Fruit fly (Drosophila melanogaster) whole organism, embryonic: ENCODE measurements around the gene Gycalpha99B.

Source experiments
- CG10267 ChIP-seq: fragments of 200-800 bp; sonication (Bioruptor generic); optimal IDR thresholded peaks from 2 replicates; lab custom pipeline; 2018; ENCODE audit warnings: missing biosample characterization, mild to moderate bottlenecking, missing genetic modification characterization, moderate library complexity
- CG10431 ChIP-seq: fragments of 200-800 bp; sonication (Bioruptor generic); optimal IDR thresholded peaks from 3 replicates; lab custom pipeline; 2018; ENCODE audit warnings: missing biosample characterization, mild to moderate bottlenecking, missing genetic modification characterization
- CG11247 ChIP-seq: fragments of 200-800 bp; sonication (Bioruptor generic); IDR thresholded peaks from 2 replicates; pipeline ENCODE4 v1.3.6; 2022; ENCODE audit warnings: missing biosample characterization, missing genetic modification characterization
- CG15479 ChIP-seq: fragments of 200-800 bp; sonication (Bioruptor generic); optimal IDR thresholded peaks from 3 replicates; lab custom pipeline; 2019; ENCODE audit warnings: missing biosample characterization, mild to moderate bottlenecking, missing genetic modification characterization, moderate library complexity
- CG16863 ChIP-seq: fragments of 200-800 bp; sonication (Bioruptor generic); optimal IDR thresholded peaks from 3 replicates; lab custom pipeline; 2016; ENCODE audit warnings: missing biosample characterization, missing genetic modification characterization
- CG17612 ChIP-seq: fragments of 200-800 bp; sonication (Bioruptor generic); IDR thresholded peaks from 2 replicates; pipeline ENCODE4 v1.3.6; 2022; ENCODE audit warnings: missing biosample characterization, missing genetic modification characterization
- CG18764 ChIP-seq: fragments of 200-800 bp; sonication (Bioruptor generic); optimal IDR thresholded peaks from 3 replicates; lab custom pipeline; 2016; ENCODE audit warnings: missing biosample characterization, missing genetic modification characterization
- CG2875 ChIP-seq: fragments of 200-800 bp; sonication (Bioruptor generic); optimal IDR thresholded peaks from 2 replicates; lab custom pipeline; 2017; ENCODE audit warnings: missing biosample characterization, mild to moderate bottlenecking, missing genetic modification characterization, missing genetic modification reagents
- CG33213 ChIP-seq: fragments of 200-800 bp; sonication (Bioruptor generic); optimal IDR thresholded peaks from 3 replicates; lab custom pipeline; 2016; ENCODE audit warnings: missing biosample characterization, missing genetic modification characterization
- CG34376 ChIP-seq: fragments of 200-800 bp; sonication (Bioruptor generic); optimal IDR thresholded peaks from 2 replicates; lab custom pipeline; 2018; ENCODE audit warnings: missing biosample characterization, mild to moderate bottlenecking, missing genetic modification characterization
- CG42726 ChIP-seq: fragments of 200-800 bp; sonication (Bioruptor generic); IDR thresholded peaks from 2 replicates; pipeline ENCODE4 v1.3.6; 2022; ENCODE audit warnings: missing biosample characterization, missing genetic modification characterization; ENCODE audit not compliant: partially characterized antibody
- CG4328 ChIP-seq: fragments of 200-800 bp; sonication (Bioruptor generic); optimal IDR thresholded peaks from 3 replicates; lab custom pipeline; 2017; ENCODE audit warnings: missing biosample characterization, missing genetic modification reagents, missing genetic modification characterization
- CG4360 ChIP-seq: fragments of 200-800 bp; sonication (Bioruptor generic); IDR thresholded peaks from 2 replicates; pipeline ENCODE4 v1.3.6; 2022; ENCODE audit warnings: missing biosample characterization, missing genetic modification characterization
- CG4617 ChIP-seq: fragments of 200-800 bp; sonication (Bioruptor generic); optimal IDR thresholded peaks from 3 replicates; lab custom pipeline; 2016; ENCODE audit warnings: missing biosample characterization, missing genetic modification characterization, borderline replicate concordance
- CG5245 ChIP-seq: fragments of 200-800 bp; sonication (Bioruptor generic); optimal IDR thresholded peaks from 3 replicates; lab custom pipeline; 2016; ENCODE audit warnings: missing biosample characterization, missing genetic modification characterization
- CG8089 ChIP-seq: fragments of 200-800 bp; sonication (Bioruptor generic); optimal IDR thresholded peaks from 3 replicates; lab custom pipeline; 2016; ENCODE audit warnings: missing biosample characterization, missing genetic modification characterization
- Camta ChIP-seq: fragments of 200-800 bp; sonication (Bioruptor generic); optimal IDR thresholded peaks from 2 replicates; lab custom pipeline; 2016; ENCODE audit warnings: missing biosample characterization, missing genetic modification characterization
- D ChIP-seq, 2 experiments: fragments of 200-800 bp in 1 of 2; fragments of >200 bp in 1 of 2; sonication (Bioruptor generic) in 1 of 2; optimal IDR thresholded peaks; 2 replicates in 1 of 2; 3 replicates in 1 of 2; lab custom pipeline; 2017; ENCODE audit warnings: mild to moderate bottlenecking in 1 of 2, missing biosample characterization in 1 of 2, missing genetic modification characterization in 1 of 2, missing genetic modification reagents in 1 of 2
- D19B ChIP-seq: fragments of 200-800 bp; sonication (Bioruptor generic); optimal IDR thresholded peaks from 2 replicates; lab custom pipeline; 2017; ENCODE audit warnings: missing biosample characterization, mild to moderate bottlenecking, missing genetic modification characterization
- Deaf1 ChIP-seq: fragments of 200-800 bp; optimal IDR thresholded peaks from 3 replicates; lab custom pipeline; 2019; ENCODE audit warnings: missing biosample characterization, mild to moderate bottlenecking, missing genetic modification characterization, moderate library complexity
- Elba2 ChIP-seq: fragments of 200-800 bp; sonication (Bioruptor generic); optimal IDR thresholded peaks from 3 replicates; lab custom pipeline; 2016; ENCODE audit warnings: missing biosample characterization, missing genetic modification characterization
- HLHmδ ChIP-seq: fragments of 200-800 bp; sonication (Bioruptor generic); optimal IDR thresholded peaks from 2 replicates; lab custom pipeline; 2018; ENCODE audit warnings: missing biosample characterization, mild to moderate bottlenecking, missing genetic modification characterization, moderate library complexity
- Hr39 ChIP-seq: fragments of >200 bp; optimal IDR thresholded peaks from 2 replicates; lab custom pipeline; 2017
- Mrtf ChIP-seq: fragments of 200-800 bp; sonication (Bioruptor generic); IDR thresholded peaks from 3 replicates; pipeline ENCODE4 v1.3.6; 2022; ENCODE audit warnings: missing biosample characterization, missing genetic modification characterization
- Nf-YC ChIP-seq: fragments of 200-800 bp; optimal IDR thresholded peaks from 3 replicates; lab custom pipeline; 2019; ENCODE audit warnings: missing biosample characterization, mild to moderate bottlenecking, missing genetic modification characterization, moderate library complexity
- Opbp ChIP-seq: fragments of 200-800 bp; sonication (Bioruptor generic); IDR thresholded peaks from 3 replicates; pipeline ENCODE4 v1.3.6; 2022; ENCODE audit warnings: missing biosample characterization, missing genetic modification characterization; ENCODE audit not compliant: partially characterized antibody
- ac ChIP-seq: fragments of 200-800 bp; sonication (Bioruptor generic); optimal IDR thresholded peaks from 3 replicates; lab custom pipeline; 2017; ENCODE audit warnings: missing biosample characterization, mild to moderate bottlenecking, missing genetic modification characterization
- al ChIP-seq: fragments of 200-800 bp; sonication (Bioruptor generic); IDR thresholded peaks from 2 replicates; pipeline ENCODE4 v1.3.6; 2022; ENCODE audit warnings: missing biosample characterization, missing genetic modification characterization
- aop ChIP-seq: fragments of 200-800 bp; sonication (Bioruptor generic); IDR thresholded peaks from 2 replicates; pipeline ENCODE4 v1.3.6; 2022; ENCODE audit warnings: missing biosample characterization, missing genetic modification characterization
- bowl ChIP-seq: fragments of 200-800 bp; sonication (Bioruptor generic); IDR thresholded peaks from 2 replicates; pipeline ENCODE4 v1.3.6; 2022; ENCODE audit warnings: missing biosample characterization, missing genetic modification characterization
- chinmo ChIP-seq: fragments of 200-800 bp; sonication (Bioruptor generic); IDR thresholded peaks from 4 replicates; pipeline ENCODE4 v1.3.6; 2022; ENCODE audit warnings: missing biosample characterization, missing genetic modification characterization; ENCODE audit not compliant: partially characterized antibody
- chm ChIP-seq: fragments of 200-800 bp; sonication (Bioruptor generic); IDR thresholded peaks from 2 replicates; pipeline ENCODE4 v1.3.6; 2022; ENCODE audit warnings: missing biosample characterization, missing genetic modification characterization
- dimm ChIP-seq: fragments of 200-800 bp; sonication (Bioruptor generic); IDR thresholded peaks from 2 replicates; pipeline ENCODE4 v1.3.6; 2022; ENCODE audit warnings: missing biosample characterization, missing genetic modification characterization
- dm ChIP-seq: fragments of 200-800 bp; sonication (Bioruptor generic); optimal IDR thresholded peaks from 3 replicates; lab custom pipeline; 2016; ENCODE audit warnings: missing biosample characterization, missing genetic modification characterization
- ftz-f1 ChIP-seq: fragments of 200-800 bp; sonication (Bioruptor generic); optimal IDR thresholded peaks from 2 replicates; lab custom pipeline; 2016; ENCODE audit warnings: missing biosample characterization, missing genetic modification characterization
- ken ChIP-seq: fragments of 200-800 bp; sonication (Bioruptor generic); IDR thresholded peaks from 3 replicates; pipeline ENCODE4 v1.3.6; 2022; ENCODE audit warnings: missing biosample characterization, missing genetic modification characterization
- nerfin-1 ChIP-seq: fragments of 200-800 bp; sonication (Bioruptor generic); optimal IDR thresholded peaks from 3 replicates; lab custom pipeline; 2019; ENCODE audit warnings: missing biosample characterization, mild to moderate bottlenecking, missing genetic modification characterization, moderate library complexity
- pan ChIP-seq, 4 experiments: fragments of >200 bp in 3 of 4; fragments of 200-800 bp in 1 of 4; sonication (Bioruptor generic) in 1 of 4; optimal IDR thresholded peaks in 3 of 4; IDR thresholded peaks in 1 of 4; 2 replicates each; pipeline versions ENCODE4 v1.3.6 to Lab custom; 2017 to 2022; ENCODE audit warnings: missing biosample characterization in 2 of 4, missing genetic modification characterization in 2 of 4, mixed read lengths in 1 of 4
- prd ChIP-seq, 3 experiments: fragments of >200 bp in 2 of 3; fragments of 200-800 bp in 1 of 3; sonication (Bioruptor generic) in 1 of 3; optimal IDR thresholded peaks in 2 of 3; IDR thresholded peaks in 1 of 3; 2 replicates in 2 of 3; 3 replicates in 1 of 3; pipeline versions ENCODE4 v1.3.6 to Lab custom; 2017 to 2022; ENCODE audit warnings: missing biosample characterization in 1 of 3, missing genetic modification characterization in 1 of 3
- psq ChIP-seq: fragments of 200-800 bp; sonication (Bioruptor generic); optimal IDR thresholded peaks from 2 replicates; lab custom pipeline; 2017; ENCODE audit warnings: missing biosample characterization, missing genetic modification characterization
- ranshi ChIP-seq: fragments of 200-800 bp; sonication (Bioruptor generic); IDR thresholded peaks from 2 replicates; pipeline ENCODE4 v1.3.6; 2022; ENCODE audit warnings: missing biosample characterization, missing genetic modification characterization
- salm ChIP-seq: fragments of 200-800 bp; sonication (Bioruptor generic); optimal IDR thresholded peaks from 2 replicates; lab custom pipeline; 2018; ENCODE audit warnings: missing biosample characterization, mild to moderate bottlenecking, missing genetic modification characterization
- sens ChIP-seq: fragments of 200-800 bp; sonication (Bioruptor generic); peaks from one replicate; lab custom pipeline; 2016; ENCODE audit warnings: missing biosample characterization, missing genetic modification characterization
- sqz ChIP-seq: fragments of 200-800 bp; sonication (Bioruptor generic); optimal IDR thresholded peaks from 3 replicates; lab custom pipeline; 2018; ENCODE audit warnings: missing biosample characterization, mild to moderate bottlenecking, missing genetic modification characterization
- sr ChIP-seq: fragments of 200-800 bp; sonication (Bioruptor generic); IDR thresholded peaks from 3 replicates; pipeline ENCODE4 v1.3.6; 2022; ENCODE audit warnings: missing biosample characterization, missing genetic modification characterization
- stwl ChIP-seq: fragments of 200-800 bp; sonication (Bioruptor generic); optimal IDR thresholded peaks from 3 replicates; lab custom pipeline; 2018; ENCODE audit warnings: missing biosample characterization, mild to moderate bottlenecking, missing genetic modification characterization, moderate library complexity
- vfl ChIP-seq: fragments of 200-800 bp; sonication (Bioruptor generic); optimal IDR thresholded peaks from 2 replicates; lab custom pipeline; 2016; ENCODE audit warnings: missing biosample characterization, missing genetic modification characterization
- wek ChIP-seq: fragments of 200-800 bp; sonication (Bioruptor generic); optimal IDR thresholded peaks from 3 replicates; lab custom pipeline; 2018; ENCODE audit warnings: missing biosample characterization, mild to moderate bottlenecking, missing genetic modification characterization, moderate library complexity
- wor ChIP-seq: fragments of 200-800 bp; sonication (Bioruptor generic); IDR thresholded peaks from 2 replicates; pipeline ENCODE4 v1.3.6; 2022; ENCODE audit warnings: missing biosample characterization, missing genetic modification characterization
- zfh2 ChIP-seq: fragments of 200-800 bp; sonication (Bioruptor generic); optimal IDR thresholded peaks from 2 replicates; lab custom pipeline; 2016; ENCODE audit warnings: missing biosample characterization, missing genetic modification characterization

Gycalpha99B gene

DNA sequence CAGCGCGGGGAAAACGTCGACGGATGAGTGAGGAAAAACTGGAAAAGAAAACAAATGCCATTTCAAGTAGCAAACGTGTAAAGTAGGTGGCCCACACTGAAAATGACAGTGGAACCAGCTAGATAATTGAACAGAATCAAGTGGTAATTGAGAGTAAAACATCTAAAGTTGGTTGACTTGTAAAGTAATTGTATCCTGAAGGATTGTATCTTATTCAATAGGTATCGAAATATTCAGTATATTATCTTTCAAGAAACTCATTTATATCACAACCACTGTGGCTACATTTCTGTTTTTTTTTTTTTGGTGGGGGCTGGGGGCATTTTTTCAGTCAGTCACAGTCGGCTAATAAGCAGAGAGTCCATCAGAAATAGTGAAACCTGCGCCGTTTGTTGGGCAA is 16.9 kb downstream of the Gycalpha99B start (continued):
- TF ChIP-seq prd (optimal IDR thresholded peaks at IDR 0.05; lab: Kevin White, UChicago) (no peak), prd (GFP tag; IDR thresholded peaks at IDR 0.05; lab: Robert Waterston, UW) (peak; percentile 63), aop (GFP tag; lab: Robert Waterston, UW) (0 out of 2 replicates have a peak, but pooled peaks have one; percentile 11), CG16863 (GFP tag; lab: Kevin White, UChicago) (peak; percentile 2), wek (GFP tag; lab: Kevin White, UChicago) (no peak), zfh2 (GFP tag; lab: Kevin White, UChicago) (no peak), CG11247 (GFP tag; lab: Robert Waterston, UW) (0 out of 2 replicates have a peak, but pooled peaks have one; percentile 6), CG18764 (GFP tag; lab: Kevin White, UChicago) (no peak), ftz-f1 (no peak), CG42726 (GFP tag; lab: Robert Waterston, UW) (no peak), CG33213 (GFP tag; lab: Kevin White, UChicago) (no peak), CG4328 (GFP tag; lab: Kevin White, UChicago) (no peak), wor (GFP tag; lab: Robert Waterston, UW) (0 out of 2 replicates have a peak, but pooled peaks have one; percentile 20), Mrtf (GFP tag; lab: Robert Waterston, UW) (no peak), sr (GFP tag; lab: Robert Waterston, UW) (0 out of 3 replicates have a peak, but pooled peaks have one; percentile 28), bowl (GFP tag; lab: Robert Waterston, UW) (no peak), Nf-YC (tag; lab: Kevin White, UChicago) (no peak), sqz (GFP tag; lab: Kevin White, UChicago) (no peak), salm (tag; lab: Kevin White, UChicago) (peak; percentile 3), stwl (tag; lab: Kevin White, UChicago) (no peak), Opbp (GFP tag; lab: Robert Waterston, UW) (no peak), CG10267 (tag; lab: Kevin White, UChicago) (no peak), chm (0 out of 2 replicates have a peak, but pooled peaks have one; percentile 29), CG2875 (GFP tag; lab: Kevin White, UChicago) (peak; percentile 28), CG34376 (GFP tag; lab: Kevin White, UChicago) (no peak), nerfin-1 (tag; lab: Kevin White, UChicago) (no peak), D (optimal IDR thresholded peaks at IDR 0.05; lab: Kevin White, UChicago) (no peak), D (GFP tag; optimal IDR thresholded peaks at IDR 0.05; lab: Kevin White, UChicago) (no peak), ken (GFP tag; lab: Robert Waterston, UW) (peak; percentile 69; the same call in 1 of the 3 replicates), CG5245 (GFP tag; lab: Kevin White, UChicago) (no peak), CG4617 (no peak), vfl (GFP tag; lab: Kevin White, UChicago) (no peak), dm (GFP tag; lab: Kevin White, UChicago) (no peak), psq (no peak), CG17612 (GFP tag; lab: Robert Waterston, UW) (no peak), CG15479 (GFP tag; lab: Kevin White, UChicago) (no peak), al (no peak), chinmo (no peak), D19B (GFP tag; lab: Kevin White, UChicago) (no peak), Camta (GFP tag; lab: Kevin White, UChicago) (peak; percentile 46), CG10431 (GFP tag; lab: Kevin White, UChicago) (no peak), Deaf1 (tag; lab: Kevin White, UChicago) (no peak), HLHmδ (GFP tag; lab: Kevin White, UChicago) (no peak), dimm (GFP tag; lab: Robert Waterston, UW) (no peak), ranshi (peak; percentile 39; the same call in 1 of the 2 replicates), sens (GFP tag; lab: Kevin White, UChicago) (peak; percentile 83), ac (GFP tag; lab: Kevin White, UChicago) (no peak), CG8089 (GFP tag; lab: Kevin White, UChicago) (no peak), CG4360 (GFP tag; lab: Robert Waterston, UW) (no peak; the same call in 1 of the 2 replicates), Elba2 (no peak), pan (optimal IDR thresholded peaks at IDR 0.05; lab: Kevin White, UChicago) (no peak), pan (GFP tag; optimal IDR thresholded peaks at IDR 0.05 in 1 of 2, IDR thresholded peaks at IDR 0.05 in 1 of 2) (peak in 1 of 2 experiments; percentile 73), Hr39 (lab: Kevin White, UChicago) (no peak)
